Worm (Caenorhabditis elegans) whole organism, L1 larva: ENCODE data around the gene Y45F3A.5.

Experiments used
- ama-1 ChIP-seq: fragments of 150-350 bp; optimal IDR thresholded peaks from 2 replicates; lab custom pipeline; 2014
- pqm-1 ChIP-seq: sonication (generic microtip); optimal IDR thresholded peaks from 3 replicates; lab custom pipeline; 2017; ENCODE audit warnings: missing biosample characterization, missing genetic modification characterization
- tbx-2 ChIP-seq: sonication (generic microtip); optimal IDR thresholded peaks from 2 replicates; lab custom pipeline; 2016; ENCODE audit warnings: missing genetic modification characterization, missing compliant biosample characterization
- unc-86 ChIP-seq: sonication (generic microtip); optimal IDR thresholded peaks from 2 replicates; lab custom pipeline; 2016; ENCODE audit warnings: missing genetic modification characterization, missing compliant biosample characterization

ce11 chrIII:10537003-10537402, 49.1 kb downstream of the Y45F3A.5 start:
- no peak for TF ChIP-seq unc-86 (tag; lab: Kevin White, UChicago)
- TF ChIP-seq tbx-2 = no peak
- no peak for TF ChIP-seq pqm-1 (tag; lab: Kevin White, UChicago)
- no peak for TF ChIP-seq ama-1
